Fruit fly (Drosophila melanogaster) whole organism, embryonic: ENCODE data around the gene w.

Experiments
- CG10209 ChIP-seq: fragments of 200-800 bp; sonication (Bioruptor generic); optimal IDR thresholded peaks from 3 replicates; lab custom pipeline; 2017; ENCODE audit warnings: missing biosample characterization, mild to moderate bottlenecking, missing genetic modification characterization, missing genetic modification reagents
- CG4730 ChIP-seq: fragments of 200-800 bp; sonication (Bioruptor generic); IDR thresholded peaks from 2 replicates; pipeline ENCODE4 v1.3.6; 2022; ENCODE audit warnings: missing biosample characterization, missing genetic modification characterization
- Optix ChIP-seq: fragments of 200-800 bp; sonication (Bioruptor generic); IDR thresholded peaks from 3 replicates; pipeline ENCODE4 v1.3.6; 2022; ENCODE audit warnings: missing biosample characterization, missing genetic modification characterization
- disco-r ChIP-seq: fragments of 200-800 bp; sonication (Bioruptor generic); optimal IDR thresholded peaks from 2 replicates; lab custom pipeline; 2016; ENCODE audit warnings: missing biosample characterization, missing genetic modification characterization
- trh ChIP-seq: fragments of 200-800 bp; sonication (Bioruptor generic); optimal IDR thresholded peaks from 2 replicates; lab custom pipeline; 2016; ENCODE audit warnings: missing biosample characterization, missing genetic modification characterization

DNA sequence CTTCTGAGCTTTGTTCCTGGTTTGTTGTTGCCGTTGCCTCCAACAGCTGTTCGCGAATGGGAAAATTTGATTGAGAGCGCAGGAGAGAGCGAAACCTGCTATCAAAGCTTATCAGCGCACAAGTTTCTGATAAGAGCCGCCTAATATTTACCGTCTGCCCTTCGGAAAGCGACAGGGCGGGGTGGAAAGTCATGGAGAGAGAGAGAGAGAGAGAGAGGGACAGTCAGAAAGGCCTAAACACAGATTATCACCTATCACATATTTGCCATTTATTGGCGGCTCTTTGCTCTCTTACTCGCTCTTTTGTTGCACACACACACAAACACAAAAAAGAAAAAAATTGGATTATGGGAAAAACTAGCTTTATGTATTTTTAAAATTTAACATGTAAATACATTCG is 52.7 kb downstream of the w start:
- TF ChIP-seq trh (GFP tag; lab: Kevin White, UChicago) (no peak), CG10209 (GFP tag; lab: Kevin White, UChicago) (no peak), disco-r (no peak), Optix (no peak), CG4730 (no peak)
